Worm (Caenorhabditis elegans) whole organism, late embryonic: Measurements from ENCODE around the gene Y69E1A.5.

Source experiments
- C38D4.7 ChIP-seq: fragments of 200-800 bp; sonication (Bioruptor generic); optimal IDR thresholded peaks from 2 replicates; lab custom pipeline; 2018; ENCODE audit warnings: mild to moderate bottlenecking, missing genetic modification characterization, moderate library complexity, missing compliant biosample characterization
- K09A11.1 ChIP-seq: sonication (generic microtip); optimal IDR thresholded peaks from 2 replicates; lab custom pipeline; 2017; ENCODE audit warnings: antibody characterized with exemption, mild to moderate bottlenecking, missing genetic modification characterization, missing compliant biosample characterization; ENCODE audit not compliant: insufficient read depth
- Y22D7AL.16 ChIP-seq: sonication (generic microtip); optimal IDR thresholded peaks from 2 replicates; lab custom pipeline; 2016; ENCODE audit warnings: missing genetic modification characterization, missing compliant biosample characterization
- ama-1 ChIP-seq: fragments of 150-350 bp; optimal IDR thresholded peaks from 2 replicates; lab custom pipeline; 2014
- ceh-19 ChIP-seq: fragments of 200-800 bp; sonication (Bioruptor generic); optimal IDR thresholded peaks from 2 replicates; lab custom pipeline; 2018; ENCODE audit warnings: mild to moderate bottlenecking, missing genetic modification characterization, missing compliant biosample characterization
- ceh-2 ChIP-seq: sonication (generic microtip); optimal IDR thresholded peaks from 2 replicates; lab custom pipeline; 2016; ENCODE audit warnings: missing genotype, missing genetic modification characterization, missing compliant biosample characterization
- ceh-22 ChIP-seq: sonication (generic microtip); optimal IDR thresholded peaks from 2 replicates; lab custom pipeline; 2017; ENCODE audit warnings: missing biosample characterization, missing genetic modification characterization
- ceh-30 ChIP-seq: fragments of 150-350 bp; optimal IDR thresholded peaks from 2 replicates; lab custom pipeline; 2014; ENCODE audit warnings: missing biosample characterization, missing genetic modification characterization
- ceh-31 ChIP-seq: sonication (generic microtip); optimal IDR thresholded peaks from 2 replicates; lab custom pipeline; 2016; ENCODE audit warnings: missing genetic modification characterization, missing compliant biosample characterization
- ceh-34 ChIP-seq: sonication (generic microtip); optimal IDR thresholded peaks from 2 replicates; lab custom pipeline; 2016; ENCODE audit warnings: mild to moderate bottlenecking, missing genetic modification characterization, missing compliant biosample characterization
- ceh-48 ChIP-seq: sonication (generic microtip); optimal IDR thresholded peaks from 2 replicates; lab custom pipeline; 2016; ENCODE audit warnings: missing genetic modification characterization, inconsistent platforms, missing compliant biosample characterization
- che-1 ChIP-seq: sonication (generic microtip); optimal IDR thresholded peaks from 2 replicates; lab custom pipeline; 2016; ENCODE audit warnings: mild to moderate bottlenecking, missing genetic modification characterization, missing compliant biosample characterization
- dve-1 ChIP-seq: sonication (generic microtip); optimal IDR thresholded peaks from 2 replicates; lab custom pipeline; 2017; ENCODE audit warnings: antibody characterized with exemption, mild to moderate bottlenecking, missing genetic modification characterization, missing compliant biosample characterization
- fkh-10 ChIP-seq: fragments of 150-350 bp; optimal IDR thresholded peaks from 2 replicates; lab custom pipeline; 2014; ENCODE audit warnings: missing biosample characterization, missing genetic modification reagents, missing genetic modification characterization
- gmeb-2 ChIP-seq: sonication (generic microtip); optimal IDR thresholded peaks from 2 replicates; lab custom pipeline; 2016; ENCODE audit warnings: missing genetic modification characterization, inconsistent platforms, missing compliant biosample characterization
- hlh-30 ChIP-seq: sonication (generic microtip); optimal IDR thresholded peaks from 2 replicates; lab custom pipeline; 2017; ENCODE audit warnings: antibody characterized with exemption, missing genetic modification characterization, missing compliant biosample characterization; ENCODE audit not compliant: insufficient read depth
- lim-6 ChIP-seq: sonication (generic microtip); optimal IDR thresholded peaks from 2 replicates; lab custom pipeline; 2016; ENCODE audit warnings: missing genetic modification characterization, missing compliant biosample characterization
- lin-11 ChIP-seq: fragments of 200-800 bp; sonication (Bioruptor generic); optimal IDR thresholded peaks from 2 replicates; lab custom pipeline; 2018; ENCODE audit warnings: mild to moderate bottlenecking, missing genetic modification characterization, missing compliant biosample characterization
- madf-2 ChIP-seq: sonication (generic microtip); optimal IDR thresholded peaks from 2 replicates; lab custom pipeline; 2017; ENCODE audit warnings: missing genetic modification characterization, missing compliant biosample characterization
- nfya-1 ChIP-seq: sonication (generic microtip); optimal IDR thresholded peaks from 2 replicates; lab custom pipeline; 2017; ENCODE audit warnings: missing genetic modification characterization, mild to moderate bottlenecking, missing compliant biosample characterization, antibody characterized with exemption, moderate library complexity
- nhr-232 ChIP-seq: sonication (generic microtip); optimal IDR thresholded peaks from 2 replicates; lab custom pipeline; 2016; ENCODE audit warnings: missing genetic modification characterization, missing compliant biosample characterization
- odd-2 ChIP-seq: sonication (generic microtip); optimal IDR thresholded peaks from 2 replicates; lab custom pipeline; 2017; ENCODE audit warnings: antibody characterized with exemption, mild to moderate bottlenecking, missing genetic modification characterization, missing compliant biosample characterization
- pat-9 ChIP-seq: fragments of 200-800 bp; sonication (Bioruptor generic); optimal IDR thresholded peaks from 2 replicates; lab custom pipeline; 2018; ENCODE audit warnings: mild to moderate bottlenecking, missing genetic modification characterization, moderate library complexity, missing compliant biosample characterization
- pros-1 ChIP-seq: fragments of 150-350 bp; optimal IDR thresholded peaks from 2 replicates; lab custom pipeline; 2014; ENCODE audit warnings: missing biosample characterization, missing genetic modification reagents, missing genetic modification characterization
- sdc-2 ChIP-seq: sonication (generic microtip); optimal IDR thresholded peaks from 2 replicates; lab custom pipeline; 2016; ENCODE audit warnings: missing genotype, missing genetic modification characterization, missing compliant biosample characterization
- sox-2 ChIP-seq: fragments of 200-800 bp; sonication (Bioruptor generic); IDR thresholded peaks from 2 replicates; pipeline ENCODE4 v1.3.6; 2022; ENCODE audit warnings: missing genetic modification reagents, missing genetic modification characterization, missing compliant biosample characterization
- tbx-2 ChIP-seq: sonication (generic microtip); optimal IDR thresholded peaks from 2 replicates; lab custom pipeline; 2016; ENCODE audit warnings: missing genetic modification characterization, missing compliant biosample characterization
- tbx-7 ChIP-seq: sonication (generic microtip); optimal IDR thresholded peaks from 2 replicates; lab custom pipeline; 2016; ENCODE audit warnings: missing genotype, missing genetic modification characterization, missing compliant biosample characterization
- ttx-3 ChIP-seq: sonication (generic microtip); optimal IDR thresholded peaks from 2 replicates; lab custom pipeline; 2016; ENCODE audit warnings: missing genetic modification reagents, missing genetic modification characterization, missing compliant biosample characterization
- unc-42 ChIP-seq: sonication (generic microtip); optimal IDR thresholded peaks from 2 replicates; lab custom pipeline; 2016; ENCODE audit warnings: missing genotype, missing genetic modification characterization, missing compliant biosample characterization
- unc-55 ChIP-seq: sonication (generic microtip); optimal IDR thresholded peaks from 2 replicates; lab custom pipeline; 2017; ENCODE audit warnings: missing biosample characterization, missing genetic modification reagents, missing genetic modification characterization
- unc-86 ChIP-seq: sonication (generic microtip); optimal IDR thresholded peaks from 2 replicates; lab custom pipeline; 2016; ENCODE audit warnings: missing genetic modification characterization, missing compliant biosample characterization
- ztf-16 ChIP-seq: sonication (generic microtip); optimal IDR thresholded peaks from 2 replicates; lab custom pipeline; 2017; ENCODE audit warnings: missing genetic modification characterization, missing compliant biosample characterization

The Y69E1A.5 gene

DNA sequence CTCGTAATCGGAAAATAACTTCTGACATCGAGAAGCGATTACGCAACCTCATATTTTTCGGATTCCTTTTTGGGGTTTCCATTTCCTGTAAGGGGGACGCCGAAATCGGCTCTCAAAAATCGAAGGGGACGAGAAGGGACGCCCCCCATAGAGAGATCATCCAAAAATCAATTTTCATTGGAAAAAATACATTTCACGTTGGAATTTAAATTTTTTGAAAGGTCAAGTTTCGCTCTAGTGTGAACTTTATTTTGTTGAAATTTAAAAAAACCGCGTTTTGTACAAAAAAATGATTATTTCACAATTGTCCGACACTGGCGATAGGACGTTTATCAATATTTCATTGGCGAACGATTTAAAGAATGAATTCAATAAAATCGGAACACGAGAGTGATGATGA is 5.5 kb downstream of the Y69E1A.5 start, which contains the start of gene Y69E1A.3:
TSS of gene Y69E1A.3 (plus strand) at position 301 of the 400 bp plus-strand sequence.
- TF ChIP-seq ceh-30, result no peak
- no peak for TF ChIP-seq pros-1 (tag; lab: Kevin White, UChicago)
- TF ChIP-seq gmeb-2 (tag; lab: Kevin White, UChicago), result no peak
- no peak for TF ChIP-seq fkh-10 (GFP tag; lab: Kevin White, UChicago)
- no peak for TF ChIP-seq nhr-232
- no peak for TF ChIP-seq ztf-16 (tag; lab: Kevin White, UChicago)
- no peak for TF ChIP-seq unc-42 (tag; lab: Kevin White, UChicago)
- TF ChIP-seq ceh-2 (tag; lab: Kevin White, UChicago), result no peak
- TF ChIP-seq Y22D7AL.16 (tag; lab: Kevin White, UChicago), result no peak
- TF ChIP-seq ceh-19, result no peak
- TF ChIP-seq, all 69 proteins: peak for 0

ce11 chrIV:10950363-10951214 is 6.9 kb downstream of the Y69E1A.5 start:
- no peak for TF ChIP-seq tbx-7 (tag; lab: Kevin White, UChicago)
- TF ChIP-seq C38D4.7 (GFP tag; lab: Kevin White, UChicago), result no peak
- TF ChIP-seq pat-9 (tag; lab: Kevin White, UChicago), result no peak
- no peak for TF ChIP-seq lin-11
- TF ChIP-seq unc-86, result no peak
- TF ChIP-seq dve-1 (tag; lab: Kevin White, UChicago), result no peak
- no peak for TF ChIP-seq che-1
- no peak for TF ChIP-seq odd-2 (tag; lab: Kevin White, UChicago)
- no peak for TF ChIP-seq ceh-19
- no peak for TF ChIP-seq sdc-2 (tag; lab: Kevin White, UChicago)
- TF ChIP-seq, all 69 proteins: peak for 0

- no peak for TF ChIP-seq ama-1 (lab: Kevin White, UChicago)
Observed at ce11 chrIV:10949510-10949909, 7.9 kb downstream of the Y69E1A.5 start, which contains the start of gene nsph-3.1. TSS of gene nsph-3.1 (plus strand) at chrIV:10949810.

DNA sequence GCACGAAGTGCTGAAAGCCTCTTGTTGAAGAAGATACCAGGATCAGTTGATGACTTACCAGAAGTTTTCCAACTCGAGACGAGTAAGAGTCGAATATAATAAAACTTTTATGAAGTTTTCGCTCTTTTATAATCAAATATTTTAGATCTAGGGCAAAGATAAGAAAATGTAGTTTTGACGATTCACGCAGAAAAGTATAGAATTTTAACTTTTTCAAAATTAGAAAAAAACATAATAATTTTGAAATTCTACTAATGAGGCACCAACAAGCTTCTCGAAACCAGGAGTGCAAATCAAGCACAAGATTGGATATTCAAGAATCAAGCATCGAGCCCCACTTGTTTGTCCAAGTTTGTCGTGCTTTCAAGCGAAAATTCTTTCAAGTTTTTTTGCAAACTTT is 8.7 kb downstream of the Y69E1A.5 start, which contains the start of gene Y69E1A.1:
TSS of gene Y69E1A.1 (minus strand) at position 101 of the 400 bp plus-strand sequence.
- TF ChIP-seq K09A11.1 (tag; lab: Kevin White, UChicago) (no peak), ztf-16 (tag; lab: Kevin White, UChicago) (no peak), dve-1 (tag; lab: Kevin White, UChicago) (no peak), sox-2 (GFP tag; lab: Robert Waterston, UW) (no peak), ttx-3 (tag; lab: Kevin White, UChicago) (no peak), ceh-31 (tag; lab: Kevin White, UChicago) (no peak), lim-6 (no peak), ceh-34 (tag; lab: Kevin White, UChicago) (no peak), che-1 (no peak), madf-2 (no peak), gmeb-2 (tag; lab: Kevin White, UChicago) (no peak)

- no peak for TF ChIP-seq pros-1 (tag; lab: Kevin White, UChicago)
- TF ChIP-seq unc-55 (GFP tag; lab: Kevin White, UChicago), result peak; percentile 13
- peak; percentile 99 for TF ChIP-seq unc-42 (tag; lab: Kevin White, UChicago)
- no peak for TF ChIP-seq gmeb-2 (tag; lab: Kevin White, UChicago)
- peak; percentile 98 for TF ChIP-seq ceh-48 (tag; lab: Kevin White, UChicago)
- TF ChIP-seq tbx-2 (tag; lab: Kevin White, UChicago), result peak; percentile 18
- no peak for TF ChIP-seq ceh-22 (tag; lab: Kevin White, UChicago)
- no peak for TF ChIP-seq sox-2 (GFP tag; lab: Robert Waterston, UW)
- TF ChIP-seq hlh-30, result peak; percentile 56
- TF ChIP-seq lim-6, result no peak
- TF ChIP-seq madf-2, result no peak
- peak; percentile 78 for TF ChIP-seq ceh-31 (tag; lab: Kevin White, UChicago)
- TF ChIP-seq tbx-7 (tag; lab: Kevin White, UChicago), result no peak
- peak; percentile 52 for TF ChIP-seq nfya-1 (tag; lab: Kevin White, UChicago)
- TF ChIP-seq ceh-2 (tag; lab: Kevin White, UChicago), result no peak
- TF ChIP-seq, all 69 proteins: peak for 7
Observed at ce11 chrIV:10936906-10937540, 20.4 kb downstream of the Y69E1A.5 start, which contains the start of gene fic-1. TSS of gene fic-1 (plus strand) at chrIV:10937454.
